Fruit fly (Drosophila melanogaster): ENCODE results near the gene Sec71.

Gene Sec71

dm6 chr2L:13839744-13840151 is 46.4 kb downstream of the Sec71 start (continued):
- peak; percentile 81 for TF ChIP-seq CG8290 (GFP tag; optimal IDR thresholded peaks at IDR 0.05)
- peak in 1 of 2 experiments; percentile 1 for TF ChIP-seq CG8290 (tag; optimal IDR thresholded peaks at IDR 0.05)
- peak; percentile 63; the same call in 1 of the 3 replicates for TF ChIP-seq CG11456 (GFP tag; IDR thresholded peaks at IDR 0.05)
- peak; percentile 72 for TF ChIP-seq pho (GFP tag; optimal IDR thresholded peaks at IDR 0.05)
- peak; percentile 49 for TF ChIP-seq Bdp1 (GFP tag; optimal IDR thresholded peaks at IDR 0.05)
- TF ChIP-seq Poxn (GFP tag; IDR thresholded peaks at IDR 0.05), result peak; percentile 33; the same call in 1 of the 2 replicates
- peak; percentile 60 for TF ChIP-seq NC2β (GFP tag; optimal IDR thresholded peaks at IDR 0.05)
- peak; percentile 74 for TF ChIP-seq klu (GFP tag; IDR thresholded peaks at IDR 0.05)
- no peak for TF ChIP-seq bbx (GFP tag; IDR thresholded peaks at IDR 0.05; ENCODE audit: partially characterized antibody)
- peak; percentile 73 for TF ChIP-seq Dbx (GFP tag; IDR thresholded peaks at IDR 0.05)
- peak; percentile 15 for TF ChIP-seq Fer2 (tag; optimal IDR thresholded peaks at IDR 0.05)
- peak; percentile 90 for TF ChIP-seq so (GFP tag; IDR thresholded peaks at IDR 0.05)
- TF ChIP-seq cwo (GFP tag; optimal IDR thresholded peaks at IDR 0.05), result peak; percentile 70
- peak; percentile 77 for TF ChIP-seq pum (GFP tag; optimal IDR thresholded peaks at IDR 0.05)
- TF ChIP-seq hb (GFP tag; IDR thresholded peaks at IDR 0.05; ENCODE audit: partially characterized antibody), result no peak
- TF ChIP-seq CG34224 (GFP tag; IDR thresholded peaks at IDR 0.05; ENCODE audit: partially characterized antibody), result no peak
- TF ChIP-seq Nf-YA (GFP tag; IDR thresholded peaks at IDR 0.05), result peak; percentile 70
- peak; percentile 67 for TF ChIP-seq CG1529 (GFP tag; optimal IDR thresholded peaks at IDR 0.05)
- TF ChIP-seq CG3407 (GFP tag; optimal IDR thresholded peaks at IDR 0.05), result peak; percentile 66
- TF ChIP-seq CG18476 (GFP tag; optimal IDR thresholded peaks at IDR 0.05), result peak; percentile 63
- TF ChIP-seq BEAF-32 (GFP tag; optimal IDR thresholded peaks at IDR 0.05), result no peak
- TF ChIP-seq Fer1 (GFP tag; optimal IDR thresholded peaks at IDR 0.05), result peak; percentile 79
- peak; percentile 60 for TF ChIP-seq CG15696 (tag; optimal IDR thresholded peaks at IDR 0.05)
- 0 out of 2 replicates have a peak, but pooled peaks have one; percentile 44 for TF ChIP-seq Taf1 (GFP tag; IDR thresholded peaks at IDR 0.05)
- TF ChIP-seq Gug (GFP tag; IDR thresholded peaks at IDR 0.05), result 0 out of 4 replicates have a peak, but pooled peaks have one; percentile 26
- peak; percentile 77 to 82 for TF ChIP-seq chif (GFP tag; optimal IDR thresholded peaks at IDR 0.05)
- peak; percentile 42; the same call in 1 of the 2 replicates for TF ChIP-seq ssp (GFP tag; IDR thresholded peaks at IDR 0.05)
- peak; percentile 59 for TF ChIP-seq CG11398 (GFP tag; optimal IDR thresholded peaks at IDR 0.05)
- peak; percentile 76 for TF ChIP-seq Asciz (GFP tag; optimal IDR thresholded peaks at IDR 0.05)
- peak; percentile 70 for TF ChIP-seq CG6654 (GFP tag; optimal IDR thresholded peaks at IDR 0.05)
- TF ChIP-seq gcm (GFP tag; optimal IDR thresholded peaks at IDR 0.05), result peak; percentile 67
- TF ChIP-seq CG4282 (GFP tag; optimal IDR thresholded peaks at IDR 0.05), result no peak
- TF ChIP-seq CG12219 (GFP tag; optimal IDR thresholded peaks at IDR 0.05), result peak; percentile 72
- peak; percentile 89 for TF ChIP-seq CG17361 (GFP tag; IDR thresholded peaks at IDR 0.05)
- no peak for TF ChIP-seq sima (GFP tag; optimal IDR thresholded peaks at IDR 0.05)
- TF ChIP-seq dm (GFP tag; optimal IDR thresholded peaks at IDR 0.05), result peak; percentile 39
- peak; percentile 80 for TF ChIP-seq Ptx1 (GFP tag; IDR thresholded peaks at IDR 0.05)
- TF ChIP-seq CG3163 (GFP tag; optimal IDR thresholded peaks at IDR 0.05), result peak; percentile 37
- 0 out of 2 replicates have a peak, but pooled peaks have one; percentile 24 for TF ChIP-seq Dip2 (GFP tag; IDR thresholded peaks at IDR 0.05)
- no peak for TF ChIP-seq Kr (GFP tag; optimal IDR thresholded peaks at IDR 0.05)
- peak; percentile 66 for TF ChIP-seq Mad (GFP tag; optimal IDR thresholded peaks at IDR 0.05)
- TF ChIP-seq CG12942 (GFP tag; optimal IDR thresholded peaks at IDR 0.05), result peak; percentile 65
- peak; percentile 37 for TF ChIP-seq CG12236 (GFP tag; optimal IDR thresholded peaks at IDR 0.05)
- no peak for TF ChIP-seq Lim3 (GFP tag; IDR thresholded peaks at IDR 0.05)
- no peak for TF ChIP-seq amos (GFP tag; IDR thresholded peaks at IDR 0.05; ENCODE audit: partially characterized antibody)
- peak; percentile 50 for TF ChIP-seq emc (GFP tag; optimal IDR thresholded peaks at IDR 0.05)
- no peak for TF ChIP-seq CG6175 (GFP tag; IDR thresholded peaks at IDR 0.05)
- peak; percentile 85 for TF ChIP-seq CG10979 (tag; optimal IDR thresholded peaks at IDR 0.05)
- TF ChIP-seq C15 (GFP tag; IDR thresholded peaks at IDR 0.05), result no peak
- peak; percentile 57 for TF ChIP-seq Ets97D (GFP tag; optimal IDR thresholded peaks at IDR 0.05)
- TF ChIP-seq gcm2 (GFP tag; optimal IDR thresholded peaks at IDR 0.05), result peak; percentile 40
- TF ChIP-seq CG10565 (GFP tag; optimal IDR thresholded peaks at IDR 0.05), result peak; percentile 45

All from whole organism, embryonic.